Worm (Caenorhabditis elegans): ENCODE measurements around the gene C01C4.2.

C01C4.2 gene

ce11 chrX:3766552-3766951, 51.7 kb downstream of the C01C4.2 start, which contains the start of gene F47B7.4:
Gene F47B7.4, minus strand, starts transcription at chrX:3766652.
- TF ChIP-seq nhr-237 (tag; optimal IDR thresholded peaks at IDR 0.05) = no peak
- no peak for TF ChIP-seq ama-1 (optimal IDR thresholded peaks at IDR 0.05)
- TF ChIP-seq ztf-4 (tag; optimal IDR thresholded peaks at IDR 0.05) = no peak
- no peak for TF ChIP-seq elt-2 (tag; optimal IDR thresholded peaks at IDR 0.05)
- TF ChIP-seq egl-5 (tag; optimal IDR thresholded peaks at IDR 0.05) = no peak
- no peak for TF ChIP-seq sea-2 (GFP tag; optimal IDR thresholded peaks at IDR 0.05)
- no peak for TF ChIP-seq nhr-67 (tag; optimal IDR thresholded peaks at IDR 0.05)
- no peak for TF ChIP-seq fos-1 (tag; optimal IDR thresholded peaks at IDR 0.05)
